Fruit fly (Drosophila melanogaster) whole organism, adult: ENCODE data around the gene emc.

Experiments
- CG11617 ChIP-seq: fragments of 200-800 bp; sonication (Bioruptor generic); optimal IDR thresholded peaks from 2 replicates; lab custom pipeline; 2017; ENCODE audit warnings: mild to moderate bottlenecking, missing biosample characterization, missing genetic modification reagents, missing genetic modification characterization
- CG12768 ChIP-seq: fragments of 200-800 bp; sonication (Bioruptor generic); optimal IDR thresholded peaks from 2 replicates; lab custom pipeline; 2017; ENCODE audit warnings: missing biosample characterization, missing genetic modification characterization, mild to moderate bottlenecking, moderate library complexity, missing genetic modification reagents
- CG1620 ChIP-seq: fragments of 200-800 bp; sonication (Bioruptor generic); optimal IDR thresholded peaks from 2 replicates; lab custom pipeline; 2016; ENCODE audit warnings: missing biosample characterization, missing genetic modification characterization
- CG33017 ChIP-seq: fragments of 200-800 bp; sonication (Bioruptor generic); optimal IDR thresholded peaks from 2 replicates; lab custom pipeline; 2018; ENCODE audit warnings: missing biosample characterization, mild to moderate bottlenecking, missing genetic modification characterization, moderate library complexity
- bab1 ChIP-seq: fragments of 200-800 bp; sonication (Bioruptor generic); optimal IDR thresholded peaks from 3 replicates; lab custom pipeline; 2019; ENCODE audit warnings: missing biosample characterization, mild to moderate bottlenecking, missing genetic modification characterization, moderate library complexity
- cic ChIP-seq: fragments of 200-800 bp; sonication (Bioruptor generic); optimal IDR thresholded peaks from 2 replicates; lab custom pipeline; 2017; ENCODE audit warnings: missing biosample characterization, mild to moderate bottlenecking, missing genetic modification characterization, moderate library complexity
- pad ChIP-seq: fragments of 200-800 bp; sonication (Bioruptor generic); optimal IDR thresholded peaks from 3 replicates; lab custom pipeline; 2017; ENCODE audit warnings: missing biosample characterization, missing genetic modification characterization, mild to moderate bottlenecking, moderate library complexity, missing genetic modification reagents
- tj ChIP-seq: fragments of 200-800 bp; sonication (Bioruptor generic); optimal IDR thresholded peaks from 3 replicates; lab custom pipeline; 2017; ENCODE audit warnings: missing biosample characterization, mild to moderate bottlenecking, missing genetic modification characterization, moderate library complexity

- TF ChIP-seq CG33017 (tag; lab: Kevin White, UChicago) = no peak
- no peak for TF ChIP-seq CG11617
- TF ChIP-seq tj (GFP tag; lab: Kevin White, UChicago) = no peak
- TF ChIP-seq cic = no peak
- no peak for TF ChIP-seq bab1
- no peak for TF ChIP-seq pad (GFP tag; lab: Kevin White, UChicago)
- no peak for TF ChIP-seq CG12768 (GFP tag; lab: Kevin White, UChicago)
- no peak for TF ChIP-seq CG1620 (GFP tag; lab: Kevin White, UChicago)
Measured at dm6 chr3L:767701-768100, 18.5 kb downstream of the emc start.
